Fruit fly (Drosophila melanogaster) whole organism: ENCODE results near the gene beag.

Source experiments
- CG8478 ChIP-seq: fragments of >200 bp; optimal IDR thresholded peaks from 2 replicates; lab custom pipeline; 2018; ENCODE audit warnings: inconsistent platforms
- pan ChIP-seq: fragments of >200 bp; optimal IDR thresholded peaks from 2 replicates; lab custom pipeline; 2017

DNA sequence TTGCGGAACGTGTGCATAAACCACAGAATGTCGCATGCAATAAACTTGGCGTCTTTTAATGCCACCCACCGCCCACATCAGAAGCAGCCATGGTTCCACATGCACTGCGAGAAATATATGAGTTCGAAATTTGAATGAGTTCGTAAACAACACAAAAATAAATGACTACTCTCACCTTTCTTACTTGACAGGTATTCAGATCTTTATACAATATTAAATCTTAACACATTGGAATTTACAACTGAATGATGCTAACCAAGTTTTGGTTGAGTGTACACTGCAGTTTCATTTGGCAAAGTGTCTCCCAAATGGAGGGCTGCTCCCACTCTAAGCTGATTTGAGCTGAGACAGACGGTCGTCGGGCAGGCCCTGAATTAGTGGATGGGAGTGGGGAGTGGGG is 10.1 kb upstream of the beag start:
- TF ChIP-seq CG8478 (lab: Kevin White, UChicago) (no peak), pan (lab: Kevin White, UChicago) (no peak)
